Fruit fly (Drosophila melanogaster) whole organism, embryonic: ENCODE data around the gene CG14650.

Experiments
- CG1024 ChIP-seq: fragments of 200-800 bp; sonication (Bioruptor generic); IDR thresholded peaks from 2 replicates; pipeline ENCODE4 v1.3.6; 2022; ENCODE audit warnings: missing biosample characterization, missing genetic modification characterization
- CG12769 ChIP-seq: fragments of 200-800 bp; sonication (Bioruptor generic); optimal IDR thresholded peaks from 2 replicates; lab custom pipeline; 2019; ENCODE audit warnings: missing biosample characterization, mild to moderate bottlenecking, missing genetic modification characterization, moderate library complexity
- CG13287 ChIP-seq: fragments of 200-800 bp; sonication (Bioruptor generic); IDR thresholded peaks from 2 replicates; pipeline ENCODE4 v1.3.6; 2022; ENCODE audit warnings: missing biosample characterization, missing genetic modification characterization; ENCODE audit not compliant: partially characterized antibody
- CG14710 ChIP-seq: fragments of 200-800 bp; sonication (Bioruptor generic); optimal IDR thresholded peaks from 3 replicates; lab custom pipeline; 2019; ENCODE audit warnings: missing biosample characterization, mild to moderate bottlenecking, missing genetic modification characterization, moderate library complexity
- CG14860 ChIP-seq: fragments of 200-800 bp; sonication (Bioruptor generic); IDR thresholded peaks from 3 replicates; pipeline ENCODE4 v1.3.6; 2022; ENCODE audit warnings: missing biosample characterization, missing genetic modification characterization; ENCODE audit not compliant: partially characterized antibody
- CG1603 ChIP-seq: fragments of 200-800 bp; sonication (Bioruptor generic); optimal IDR thresholded peaks from 2 replicates; lab custom pipeline; 2019; ENCODE audit warnings: missing biosample characterization, mild to moderate bottlenecking, missing genetic modification characterization, moderate library complexity
- CG17328 ChIP-seq: fragments of 200-800 bp; sonication (Bioruptor generic); IDR thresholded peaks from 2 replicates; pipeline ENCODE4 v1.3.6; 2022; ENCODE audit warnings: missing biosample characterization, missing genetic modification characterization
- CG18011 ChIP-seq: fragments of 200-800 bp; sonication (Bioruptor generic); optimal IDR thresholded peaks from 2 replicates; lab custom pipeline; 2017; ENCODE audit warnings: missing biosample characterization, missing genetic modification characterization, mild to moderate bottlenecking, moderate library complexity, missing genotype
- CG18262 ChIP-seq: fragments of 200-800 bp; optimal IDR thresholded peaks from 3 replicates; lab custom pipeline; 2019; ENCODE audit warnings: missing biosample characterization, mild to moderate bottlenecking, missing genetic modification characterization, moderate library complexity
- CG18476 ChIP-seq: fragments of 200-800 bp; sonication (Bioruptor generic); optimal IDR thresholded peaks from 2 replicates; lab custom pipeline; 2016; ENCODE audit warnings: missing biosample characterization, mild to moderate bottlenecking, missing genetic modification characterization
- CG18619 ChIP-seq: fragments of 200-800 bp; sonication (Bioruptor generic); optimal IDR thresholded peaks from 3 replicates; lab custom pipeline; 2017; ENCODE audit warnings: missing biosample characterization, mild to moderate bottlenecking, missing genetic modification characterization
- CG2712 ChIP-seq: fragments of 200-800 bp; optimal IDR thresholded peaks from 3 replicates; lab custom pipeline; 2019; ENCODE audit warnings: missing biosample characterization, mild to moderate bottlenecking, missing genetic modification characterization, moderate library complexity
- CG3847 ChIP-seq: fragments of 200-800 bp; sonication (Bioruptor generic); IDR thresholded peaks from 2 replicates; pipeline ENCODE4 v1.3.6; 2022; ENCODE audit warnings: missing biosample characterization, missing genetic modification characterization
- CG42726 ChIP-seq: fragments of 200-800 bp; sonication (Bioruptor generic); IDR thresholded peaks from 2 replicates; pipeline ENCODE4 v1.3.6; 2022; ENCODE audit warnings: missing biosample characterization, missing genetic modification characterization; ENCODE audit not compliant: partially characterized antibody
- CG4730 ChIP-seq: fragments of 200-800 bp; sonication (Bioruptor generic); IDR thresholded peaks from 2 replicates; pipeline ENCODE4 v1.3.6; 2022; ENCODE audit warnings: missing biosample characterization, missing genetic modification characterization
- CG6272 ChIP-seq: fragments of 200-800 bp; sonication (Bioruptor generic); IDR thresholded peaks from 2 replicates; pipeline ENCODE4 v1.3.6; 2022; ENCODE audit warnings: missing biosample characterization, missing genetic modification characterization
- CG6765 ChIP-seq: fragments of 200-800 bp; sonication (Bioruptor generic); optimal IDR thresholded peaks from 3 replicates; lab custom pipeline; 2017; ENCODE audit warnings: missing biosample characterization, mild to moderate bottlenecking, missing genetic modification characterization
- CG7556 ChIP-seq: fragments of 200-800 bp; sonication (Bioruptor generic); optimal IDR thresholded peaks from 2 replicates; lab custom pipeline; 2017; ENCODE audit warnings: missing biosample characterization, mild to moderate bottlenecking, missing genetic modification characterization
- CG7839 ChIP-seq: fragments of 200-800 bp; sonication (Bioruptor generic); optimal IDR thresholded peaks from 3 replicates; lab custom pipeline; 2018; ENCODE audit warnings: missing biosample characterization, mild to moderate bottlenecking, missing genetic modification characterization, moderate library complexity
- CG8281 ChIP-seq: fragments of 200-800 bp; sonication (Bioruptor generic); optimal IDR thresholded peaks from 2 replicates; lab custom pipeline; 2018; ENCODE audit warnings: missing biosample characterization, mild to moderate bottlenecking, missing genetic modification characterization, moderate library complexity
- CTCF ChIP-seq: fragments of 200-800 bp; sonication (Bioruptor generic); optimal IDR thresholded peaks from 2 replicates; lab custom pipeline; 2017; ENCODE audit warnings: missing biosample characterization, mild to moderate bottlenecking, missing genetic modification characterization, moderate library complexity
- Doc3 ChIP-seq: fragments of 200-800 bp; sonication (Bioruptor generic); IDR thresholded peaks from 3 replicates; pipeline ENCODE4 v1.3.6; 2022; ENCODE audit warnings: missing biosample characterization, missing genetic modification characterization; ENCODE audit not compliant: partially characterized antibody
- ERR ChIP-seq: fragments of 200-800 bp; sonication (Bioruptor generic); optimal IDR thresholded peaks from 2 replicates; lab custom pipeline; 2016; ENCODE audit warnings: missing biosample characterization, missing genetic modification characterization
- Fer1 ChIP-seq: fragments of 200-800 bp; sonication (Bioruptor generic); optimal IDR thresholded peaks from 2 replicates; lab custom pipeline; 2017; ENCODE audit warnings: missing biosample characterization, mild to moderate bottlenecking, missing genetic modification characterization
- HmgD ChIP-seq: fragments of 200-800 bp; sonication (Bioruptor generic); optimal IDR thresholded peaks from 3 replicates; lab custom pipeline; 2016; ENCODE audit warnings: missing biosample characterization, missing genetic modification characterization
- Hmx ChIP-seq: fragments of 200-800 bp; sonication (Bioruptor generic); optimal IDR thresholded peaks from 2 replicates; lab custom pipeline; 2016; ENCODE audit warnings: missing biosample characterization, missing genetic modification characterization
- Hr39 ChIP-seq: fragments of >200 bp; optimal IDR thresholded peaks from 2 replicates; lab custom pipeline; 2017
- Opbp ChIP-seq: fragments of 200-800 bp; sonication (Bioruptor generic); IDR thresholded peaks from 3 replicates; pipeline ENCODE4 v1.3.6; 2022; ENCODE audit warnings: missing biosample characterization, missing genetic modification characterization; ENCODE audit not compliant: partially characterized antibody
- Side ChIP-seq: fragments of 200-800 bp; sonication (Bioruptor generic); optimal IDR thresholded peaks from 2 replicates; lab custom pipeline; 2016; ENCODE audit warnings: missing biosample characterization, missing genetic modification characterization
- Sry-δ ChIP-seq: fragments of 200-800 bp; sonication (Bioruptor generic); optimal IDR thresholded peaks from 2 replicates; lab custom pipeline; 2016; ENCODE audit warnings: missing biosample characterization, missing genetic modification characterization
- Taf1 ChIP-seq: fragments of 200-800 bp; sonication (Bioruptor generic); IDR thresholded peaks from 2 replicates; pipeline ENCODE4 v1.3.6; 2022; ENCODE audit warnings: missing biosample characterization, missing genetic modification characterization
- Vsx1 ChIP-seq: fragments of 200-800 bp; sonication (Bioruptor generic); optimal IDR thresholded peaks from 2 replicates; lab custom pipeline; 2017; ENCODE audit warnings: missing biosample characterization, mild to moderate bottlenecking, missing genetic modification characterization, missing genetic modification reagents
- YL-1 ChIP-seq: fragments of 200-800 bp; sonication (Bioruptor generic); optimal IDR thresholded peaks from 3 replicates; lab custom pipeline; 2017; ENCODE audit warnings: missing biosample characterization, mild to moderate bottlenecking, missing genetic modification characterization
- cad ChIP-seq: fragments of >200 bp; optimal IDR thresholded peaks from 2 replicates; lab custom pipeline; 2017; ENCODE audit warnings: missing biosample characterization, missing genetic modification characterization
- caup ChIP-seq: fragments of 200-800 bp; sonication (Bioruptor generic); optimal IDR thresholded peaks from 3 replicates; lab custom pipeline; 2017; ENCODE audit warnings: missing biosample characterization, mild to moderate bottlenecking, missing genetic modification characterization, moderate library complexity; ENCODE audit not compliant: severe bottlenecking
- da ChIP-seq: fragments of 200-800 bp; sonication (Bioruptor generic); optimal IDR thresholded peaks from 2 replicates; lab custom pipeline; 2016; ENCODE audit warnings: missing biosample characterization, missing genetic modification characterization
- esg ChIP-seq: fragments of 200-800 bp; sonication (Bioruptor generic); conservative IDR thresholded peaks from 2 replicates; pipeline ENCODE4 v1.3.6; 2022; ENCODE audit warnings: missing biosample characterization, missing genetic modification characterization
- gem ChIP-seq: fragments of 200-800 bp; sonication (Bioruptor generic); optimal IDR thresholded peaks from 2 replicates; lab custom pipeline; 2019; ENCODE audit warnings: missing biosample characterization, mild to moderate bottlenecking, missing genetic modification characterization, moderate library complexity
- grau ChIP-seq: fragments of 200-800 bp; optimal IDR thresholded peaks from 3 replicates; lab custom pipeline; 2019; ENCODE audit warnings: missing biosample characterization, mild to moderate bottlenecking, missing genetic modification characterization, moderate library complexity
- hbn ChIP-seq: fragments of 200-800 bp; sonication (Bioruptor generic); IDR thresholded peaks from 2 replicates; pipeline ENCODE4 v1.3.6; 2022; ENCODE audit warnings: missing biosample characterization, missing genetic modification characterization; ENCODE audit not compliant: partially characterized antibody
- inv ChIP-seq: fragments of 200-800 bp; sonication (Bioruptor generic); IDR thresholded peaks from 2 replicates; pipeline ENCODE4 v1.3.6; 2022; ENCODE audit warnings: missing biosample characterization, missing genetic modification characterization; ENCODE audit not compliant: partially characterized antibody
- jigr1 ChIP-seq: fragments of 200-800 bp; sonication (Bioruptor generic); IDR thresholded peaks from 3 replicates; pipeline ENCODE4 v1.3.6; 2022; ENCODE audit warnings: missing biosample characterization, missing genetic modification characterization
- lbe ChIP-seq: fragments of 200-800 bp; sonication (Bioruptor generic); optimal IDR thresholded peaks from 2 replicates; lab custom pipeline; 2016; ENCODE audit warnings: missing biosample characterization, mild to moderate bottlenecking, missing genetic modification characterization
- mam ChIP-seq: fragments of 200-800 bp; sonication (Bioruptor generic); optimal IDR thresholded peaks from 3 replicates; lab custom pipeline; 2016; ENCODE audit warnings: missing biosample characterization, missing genetic modification characterization
- oc ChIP-seq: fragments of 200-800 bp; sonication (Bioruptor generic); optimal IDR thresholded peaks from 2 replicates; lab custom pipeline; 2018; ENCODE audit warnings: missing biosample characterization, mild to moderate bottlenecking, missing genetic modification characterization, moderate library complexity
- p53 ChIP-seq: fragments of 200-800 bp; sonication (Bioruptor generic); optimal IDR thresholded peaks from 2 replicates; lab custom pipeline; 2016; ENCODE audit warnings: missing biosample characterization, missing genetic modification characterization
- pb ChIP-seq: fragments of 200-800 bp; sonication (Bioruptor generic); optimal IDR thresholded peaks from 3 replicates; lab custom pipeline; 2016; ENCODE audit warnings: missing biosample characterization, missing genetic modification characterization
- pzg ChIP-seq: fragments of 200-800 bp; sonication (Bioruptor generic); optimal IDR thresholded peaks from 3 replicates; lab custom pipeline; 2018; ENCODE audit warnings: missing biosample characterization, mild to moderate bottlenecking, missing genetic modification characterization, moderate library complexity
- sens-2 ChIP-seq: fragments of 200-800 bp; sonication (Bioruptor generic); IDR thresholded peaks from 2 replicates; pipeline ENCODE4 v1.3.6; 2022; ENCODE audit warnings: missing biosample characterization, missing genetic modification characterization
- sqz ChIP-seq: fragments of 200-800 bp; sonication (Bioruptor generic); optimal IDR thresholded peaks from 3 replicates; lab custom pipeline; 2018; ENCODE audit warnings: missing biosample characterization, mild to moderate bottlenecking, missing genetic modification characterization
- tin ChIP-seq: fragments of 200-800 bp; sonication (Bioruptor generic); optimal IDR thresholded peaks from 3 replicates; lab custom pipeline; 2016; ENCODE audit warnings: missing biosample characterization, missing genetic modification characterization
- tx ChIP-seq: fragments of 200-800 bp; sonication (Bioruptor generic); optimal IDR thresholded peaks from 2 replicates; lab custom pipeline; 2016; ENCODE audit warnings: missing biosample characterization, missing genetic modification characterization

Gene CG14650

dm6 chr3R:4390133-4390532, 47.1 kb upstream of the CG14650 start, which contains the start of gene CG14646 (continued):
- no peak for TF ChIP-seq CG18619 (GFP tag; lab: Kevin White, UChicago)
- TF ChIP-seq Hmx (GFP tag; lab: Kevin White, UChicago), result no peak
- no peak for TF ChIP-seq CG6765 (GFP tag; lab: Kevin White, UChicago)
- TF ChIP-seq CG13287 (GFP tag; lab: Robert Waterston, UW), result peak; percentile 95
- TF ChIP-seq tin (GFP tag; lab: Kevin White, UChicago), result no peak
- TF ChIP-seq da (GFP tag; lab: Kevin White, UChicago), result no peak
- no peak for TF ChIP-seq CG14710 (tag; lab: Kevin White, UChicago)
- TF ChIP-seq p53 (GFP tag; lab: Kevin White, UChicago), result no peak
- TF ChIP-seq CG18011 (GFP tag; lab: Kevin White, UChicago), result no peak
- TF ChIP-seq oc (tag; lab: Kevin White, UChicago), result no peak
- TF ChIP-seq hbn, result peak; percentile 93
- TF ChIP-seq CG14860, result peak; percentile 70
- no peak for TF ChIP-seq CTCF (GFP tag; lab: Kevin White, UChicago)
- no peak for TF ChIP-seq CG18476
- no peak for TF ChIP-seq gem (tag; lab: Kevin White, UChicago)
- TF ChIP-seq YL-1 (GFP tag; lab: Kevin White, UChicago), result peak; percentile 29
- TF ChIP-seq Side, result no peak
- peak; percentile 69 for TF ChIP-seq pzg (GFP tag; lab: Kevin White, UChicago)
- TF ChIP-seq CG7556 (GFP tag; lab: Kevin White, UChicago), result no peak
- TF ChIP-seq CG2712 (tag; lab: Kevin White, UChicago), result no peak
- TF ChIP-seq Opbp (GFP tag; lab: Robert Waterston, UW), result peak; percentile 82; the same call in 2 of the 3 replicates
- no peak for TF ChIP-seq lbe (GFP tag; lab: Kevin White, UChicago)
- TF ChIP-seq ERR, result no peak
- TF ChIP-seq CG42726 (GFP tag; lab: Robert Waterston, UW), result peak; percentile 54; the same call in 1 of the 2 replicates
- peak; percentile 30 for TF ChIP-seq CG1603 (tag; lab: Kevin White, UChicago)
- TF ChIP-seq Sry-δ (GFP tag; lab: Kevin White, UChicago), result peak; percentile 86
- no peak for TF ChIP-seq sqz (GFP tag; lab: Kevin White, UChicago)
- TF ChIP-seq CG8281 (tag; lab: Kevin White, UChicago), result no peak
- no peak for TF ChIP-seq Hr39 (lab: Kevin White, UChicago)
- no peak for TF ChIP-seq tx (GFP tag; lab: Kevin White, UChicago)
- no peak for TF ChIP-seq sens-2 (GFP tag; lab: Robert Waterston, UW)
- no peak for TF ChIP-seq CG18262
- no peak for TF ChIP-seq Vsx1 (GFP tag; lab: Kevin White, UChicago)
- TF ChIP-seq Doc3, result peak; percentile 87
- TF ChIP-seq CG1024, result no peak
- TF ChIP-seq HmgD (GFP tag; lab: Kevin White, UChicago), result no peak
- no peak for TF ChIP-seq CG6272 (GFP tag; lab: Robert Waterston, UW)
- no peak for TF ChIP-seq cad (GFP tag; lab: Kevin White, UChicago)
- no peak for TF ChIP-seq mam (GFP tag; lab: Kevin White, UChicago)
- TF ChIP-seq Taf1, result no peak
- TF ChIP-seq inv (GFP tag; lab: Robert Waterston, UW), result peak; percentile 65
- no peak for TF ChIP-seq CG4730 (GFP tag; lab: Robert Waterston, UW)
- no peak for TF ChIP-seq CG12769 (tag; lab: Kevin White, UChicago)
- TF ChIP-seq caup (GFP tag; lab: Kevin White, UChicago), result no peak
- TF ChIP-seq CG3847 (GFP tag; lab: Robert Waterston, UW), result no peak
- TF ChIP-seq esg, result no peak
- TF ChIP-seq Fer1 (GFP tag; lab: Kevin White, UChicago), result peak; percentile 3
- TF ChIP-seq jigr1, result no peak
- no peak for TF ChIP-seq CG7839 (tag; lab: Kevin White, UChicago)
- TF ChIP-seq pb (GFP tag; lab: Kevin White, UChicago), result no peak
- TF ChIP-seq CG17328 (GFP tag; lab: Robert Waterston, UW), result no peak
- TF ChIP-seq grau (tag; lab: Kevin White, UChicago), result no peak
